Fruit fly (Drosophila melanogaster): ENCODE results near the gene Dus2.

The Dus2 gene

dm6 chrX:14233843-14234337 lies 3.9 kb upstream of the Dus2 start, which contains the start of gene CG42271 (continued):
- TF ChIP-seq CG6854 (GFP tag; optimal IDR thresholded peaks at IDR 0.05) (no peak), Hr3 (GFP tag; optimal IDR thresholded peaks at IDR 0.05) (peak; percentile 46), CG13287 (GFP tag; IDR thresholded peaks at IDR 0.05; ENCODE audit: partially characterized antibody) (peak; percentile 97), CG4854 (GFP tag; optimal IDR thresholded peaks at IDR 0.05) (no peak), CG7556 (GFP tag; optimal IDR thresholded peaks at IDR 0.05) (peak; percentile 24), Sry-δ (GFP tag; optimal IDR thresholded peaks at IDR 0.05) (peak; percentile 74), Blimp-1 (GFP tag; optimal IDR thresholded peaks at IDR 0.05) (no peak), CG7963 (GFP tag; IDR thresholded peaks at IDR 0.05; ENCODE audit: partially characterized antibody) (peak; percentile 72; the same call in 2 of the 3 replicates), wdn (GFP tag; IDR thresholded peaks at IDR 0.05) (no peak), ftz-f1 (GFP tag; optimal IDR thresholded peaks at IDR 0.05) (peak; percentile 15), HLH54F (GFP tag; optimal IDR thresholded peaks at IDR 0.05) (no peak), CG10979 (tag; optimal IDR thresholded peaks at IDR 0.05) (peak; percentile 5), CG10654 (GFP tag; optimal IDR thresholded peaks at IDR 0.05) (no peak), tio (GFP tag; optimal IDR thresholded peaks at IDR 0.05) (no peak), lmd (GFP tag; IDR thresholded peaks at IDR 0.05) (peak; percentile 23; the same call in 1 of the 2 replicates), CG8290 (GFP tag; optimal IDR thresholded peaks at IDR 0.05) (peak; percentile 18), CG8290 (tag; optimal IDR thresholded peaks at IDR 0.05) (no peak), dmrt99B (tag; optimal IDR thresholded peaks at IDR 0.05) (no peak), MBD-R2 (GFP tag; IDR thresholded peaks at IDR 0.05) (peak; percentile 47), tgo (GFP tag; IDR thresholded peaks at IDR 0.05) (peak; percentile 17; the same call in 1 of the 3 replicates), mld (GFP tag; IDR thresholded peaks at IDR 0.05; ENCODE audit: partially characterized antibody) (peak; percentile 87), CG10274 (GFP tag; optimal IDR thresholded peaks at IDR 0.05) (no peak), sens-2 (GFP tag; IDR thresholded peaks at IDR 0.05) (no peak), Hsf (GFP tag; optimal IDR thresholded peaks at IDR 0.05) (no peak), CG7928 (GFP tag; optimal IDR thresholded peaks at IDR 0.05) (no peak), vfl (GFP tag; optimal IDR thresholded peaks at IDR 0.05) (no peak), fd3F (GFP tag; optimal IDR thresholded peaks at IDR 0.05) (peak; percentile 36), Dek (tag; optimal IDR thresholded peaks at IDR 0.05) (no peak), unc-4 (GFP tag; IDR thresholded peaks at IDR 0.05; ENCODE audit: partially characterized antibody) (peak; percentile 96), vvl (GFP tag; IDR thresholded peaks at IDR 0.05) (no peak), az2 (GFP tag; optimal IDR thresholded peaks at IDR 0.05) (no peak), CG15514 (GFP tag; optimal IDR thresholded peaks at IDR 0.05) (peak; percentile 61), tin (GFP tag; optimal IDR thresholded peaks at IDR 0.05) (peak; percentile 22), wor (GFP tag; IDR thresholded peaks at IDR 0.05) (no peak), Rx (GFP tag; IDR thresholded peaks at IDR 0.05) (no peak), sisA (GFP tag; IDR thresholded peaks at IDR 0.05) (no peak), CG4404 (GFP tag; IDR thresholded peaks at IDR 0.05) (no peak; the same call in 1 of the 2 replicates), Chrac-16 (GFP tag; optimal IDR thresholded peaks at IDR 0.05) (peak; percentile 37), CG1024 (GFP tag; IDR thresholded peaks at IDR 0.05) (no peak), Spps (tag; optimal IDR thresholded peaks at IDR 0.05) (peak; percentile 13), Dbx (GFP tag; IDR thresholded peaks at IDR 0.05) (peak; percentile 44; the same call in 1 of the 3 replicates), jing (GFP tag; optimal IDR thresholded peaks at IDR 0.05) (no peak), CTCF (GFP tag; optimal IDR thresholded peaks at IDR 0.05) (no peak), E2f2 (GFP tag; IDR thresholded peaks at IDR 0.05) (0 out of 2 replicates have a peak, but pooled peaks have one; percentile 22), sqz (GFP tag; optimal IDR thresholded peaks at IDR 0.05) (no peak), Xrp1 (GFP tag; IDR thresholded peaks at IDR 0.05) (peak; percentile 46; the same call in 1 of the 2 replicates), Antp (GFP tag; optimal IDR thresholded peaks at IDR 0.05) (no peak), CG4328 (GFP tag; optimal IDR thresholded peaks at IDR 0.05) (peak; percentile 22), CG11504 (tag; optimal IDR thresholded peaks at IDR 0.05) (no peak), CG10321 (GFP tag; IDR thresholded peaks at IDR 0.05) (no peak), Ada2b (GFP tag; IDR thresholded peaks at IDR 0.05) (0 out of 2 replicates have a peak, but pooled peaks have one; percentile 13), CG9932 (GFP tag; IDR thresholded peaks at IDR 0.05) (peak; percentile 59)

All from whole organism, embryonic.